Worm (Caenorhabditis elegans) whole organism, L1 larva: Measurements from ENCODE around the gene C24G6.8.

Experiments
- ces-1 ChIP-seq: fragments of 150-350 bp; optimal IDR thresholded peaks from 2 replicates; lab custom pipeline; 2014; ENCODE audit warnings: missing biosample characterization, missing genetic modification reagents, missing genetic modification characterization
- lsy-2 ChIP-seq, 2 experiments: fragments of 150-350 bp; optimal IDR thresholded peaks; 2 replicates each; lab custom pipeline; 2014; ENCODE audit warnings: missing biosample characterization in 2 of 2, missing genetic modification characterization in 2 of 2
- sox-4 ChIP-seq: sonication (generic microtip); optimal IDR thresholded peaks from 2 replicates; lab custom pipeline; 2016; ENCODE audit warnings: missing genetic modification characterization, missing compliant biosample characterization

ce11 chrV:5582308-5582707, 46.6 kb upstream of the C24G6.8 start:
- peak; percentile 5 for TF ChIP-seq ces-1 (GFP tag; lab: Kevin White, UChicago)
- no peak for TF ChIP-seq lsy-2 (tag; optimal IDR thresholded peaks at IDR 0.05; lab: Kevin White, UChicago)
- TF ChIP-seq sox-4 (tag; lab: Kevin White, UChicago): no peak
